Worm (Caenorhabditis elegans) whole organism, young adult: ENCODE data around the gene F46B3.23.

Experiments used
- F37B4.10 ChIP-seq: fragments of 200-800 bp; sonication (Bioruptor generic); IDR thresholded peaks from 2 replicates; pipeline ENCODE4 v1.3.6; 2022; ENCODE audit warnings: missing genetic modification characterization, missing compliant biosample characterization
- T26A5.8 ChIP-seq: sonication (generic microtip); optimal IDR thresholded peaks from 2 replicates; lab custom pipeline; 2016; ENCODE audit warnings: missing genetic modification characterization, missing compliant biosample characterization
- Y53F4B.3 ChIP-seq: fragments of 200-800 bp; sonication (Bioruptor generic); IDR thresholded peaks from 2 replicates; pipeline ENCODE4 v1.3.6; 2022; ENCODE audit warnings: missing genetic modification reagents, missing genetic modification characterization, missing compliant biosample characterization
- atf-7 ChIP-seq: sonication (generic microtip); optimal IDR thresholded peaks from 2 replicates; lab custom pipeline; 2017; ENCODE audit warnings: mild to moderate bottlenecking, missing genetic modification characterization, missing compliant biosample characterization
- attf-3 ChIP-seq: fragments of 200-800 bp; sonication (Bioruptor generic); conservative IDR thresholded peaks from 2 replicates; pipeline ENCODE4 v1.3.6; 2022; ENCODE audit warnings: missing genetic modification reagents, missing genetic modification characterization, missing compliant biosample characterization
- ceh-100 ChIP-seq: fragments of 200-800 bp; sonication (Bioruptor generic); IDR thresholded peaks from 2 replicates; pipeline ENCODE4 v1.3.6; 2022; ENCODE audit warnings: missing genetic modification reagents, missing genetic modification characterization, missing compliant biosample characterization
- lag-1 ChIP-seq: fragments of 200-800 bp; sonication (Bioruptor generic); IDR thresholded peaks from 2 replicates; pipeline ENCODE4 v1.3.6; 2022; ENCODE audit warnings: missing genetic modification reagents, missing genetic modification characterization, missing compliant biosample characterization
- lsy-27 ChIP-seq: sonication (generic microtip); optimal IDR thresholded peaks from 2 replicates; lab custom pipeline; 2017; ENCODE audit warnings: missing genetic modification characterization, mild to moderate bottlenecking, missing compliant biosample characterization, antibody characterized with exemption, missing genotype, borderline replicate concordance; ENCODE audit not compliant: insufficient read depth
- nfyb-1 ChIP-seq: fragments of 200-800 bp; sonication (Bioruptor generic); IDR thresholded peaks from 2 replicates; pipeline ENCODE4 v1.3.6; 2022; ENCODE audit warnings: missing genetic modification reagents, missing genetic modification characterization, missing compliant biosample characterization
- sea-2 ChIP-seq: fragments of 200-800 bp; sonication (Bioruptor generic); IDR thresholded peaks from 2 replicates; pipeline ENCODE4 v1.3.6; 2022; ENCODE audit warnings: missing genetic modification characterization, missing compliant biosample characterization
- tlf-1 ChIP-seq: fragments of 200-800 bp; sonication (Bioruptor generic); optimal IDR thresholded peaks from 2 replicates; lab custom pipeline; 2018; ENCODE audit warnings: mild to moderate bottlenecking, missing genetic modification characterization, missing compliant biosample characterization

DNA sequence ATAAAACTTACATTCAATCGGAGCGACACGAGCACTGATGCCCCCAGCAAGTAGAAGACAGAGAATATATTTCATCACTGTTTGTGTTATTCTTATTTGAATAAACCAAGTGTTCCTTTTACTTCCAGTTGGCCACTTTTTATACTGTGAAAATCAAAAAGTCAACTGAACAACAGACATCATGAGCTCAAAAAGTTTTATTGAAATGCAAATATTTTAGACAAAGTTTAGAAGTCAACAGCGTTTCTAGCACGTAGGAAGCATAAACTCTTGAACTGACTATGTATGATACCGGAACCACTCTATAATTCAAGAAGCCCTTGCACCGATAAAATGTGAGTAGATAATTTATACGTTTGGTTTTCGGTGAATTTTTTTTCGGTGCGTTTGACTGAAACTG lies 24.7 kb upstream of the F46B3.23 start, which contains the start of gene F46B3.14:
- TF ChIP-seq tlf-1 (GFP tag; lab: Kevin White, UChicago) (no peak), T26A5.8 (tag; lab: Kevin White, UChicago) (no peak), atf-7 (tag; lab: Kevin White, UChicago) (no peak), nfyb-1 (GFP tag; lab: Robert Waterston, UW) (no peak), ceh-100 (GFP tag; lab: Robert Waterston, UW) (no peak), F37B4.10 (no peak), sea-2 (GFP tag; lab: Robert Waterston, UW) (no peak), lag-1 (GFP tag; lab: Robert Waterston, UW) (no peak), attf-3 (GFP tag; lab: Robert Waterston, UW) (no peak), lsy-27 (tag; lab: Kevin White, UChicago) (no peak), Y53F4B.3 (GFP tag; lab: Robert Waterston, UW) (no peak)
